Worm (Caenorhabditis elegans): ENCODE results near the gene odr-1.

Gene odr-1

DNA sequence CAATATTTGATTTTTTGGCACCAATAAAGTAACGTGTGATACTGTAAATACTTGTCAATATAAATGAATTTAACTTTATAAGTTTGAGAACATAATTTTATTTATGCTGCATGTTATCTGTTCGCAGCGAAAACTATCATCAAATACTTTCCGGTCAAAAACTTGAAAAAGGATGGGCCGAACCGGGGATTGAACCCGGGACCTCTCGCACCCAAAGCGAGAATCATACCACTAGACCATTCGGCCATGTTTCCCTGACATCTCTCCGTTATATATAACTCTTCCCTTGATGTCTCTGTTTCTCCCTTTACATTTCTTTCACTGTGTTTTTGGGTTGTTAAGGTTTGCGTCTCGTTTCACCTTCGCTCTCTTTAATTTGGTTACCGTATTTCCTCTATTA, 39.0 kb downstream of the odr-1 start (continued):
- no peak for TF ChIP-seq pros-1 (tag; optimal IDR thresholded peaks at IDR 0.05)
- peak; percentile 72 for TF ChIP-seq ceh-19 (GFP tag; optimal IDR thresholded peaks at IDR 0.05)
- peak; percentile 48 for TF ChIP-seq ceh-48 (tag; optimal IDR thresholded peaks at IDR 0.05)
- peak; percentile 78 for TF ChIP-seq elt-2 (tag; optimal IDR thresholded peaks at IDR 0.05)
- TF ChIP-seq fkh-6 (tag; optimal IDR thresholded peaks at IDR 0.05): peak; percentile 77
- peak; percentile 46 for TF ChIP-seq hlh-15 (tag; optimal IDR thresholded peaks at IDR 0.05)
- peak; percentile 63 for TF ChIP-seq nfya-1 (tag; optimal IDR thresholded peaks at IDR 0.05)
- TF ChIP-seq pha-2 (tag; optimal IDR thresholded peaks at IDR 0.05): peak; percentile 23
- no peak for TF ChIP-seq mec-3 (tag; optimal IDR thresholded peaks at IDR 0.05; ENCODE audit: borderline replicate concordance)
- TF ChIP-seq dve-1 (tag; optimal IDR thresholded peaks at IDR 0.05): peak; percentile 24
- no peak for TF ChIP-seq ama-1 (optimal IDR thresholded peaks at IDR 0.05)
- TF ChIP-seq F13H6.1 (tag; optimal IDR thresholded peaks at IDR 0.05): peak; percentile 52
- TF ChIP-seq pag-3 (tag; optimal IDR thresholded peaks at IDR 0.05; ENCODE audit: borderline replicate concordance): no peak
- TF ChIP-seq T23F11.4 (GFP tag; optimal IDR thresholded peaks at IDR 0.05): peak; percentile 77
- TF ChIP-seq C08G9.2 (tag; optimal IDR thresholded peaks at IDR 0.05): peak; percentile 67
- TF ChIP-seq ceh-24 (tag; optimal IDR thresholded peaks at IDR 0.05): peak; percentile 55
- peak; percentile 56 for TF ChIP-seq odd-2 (tag; optimal IDR thresholded peaks at IDR 0.05)
- TF ChIP-seq ref-2 (tag; optimal IDR thresholded peaks at IDR 0.05): peak; percentile 74
- TF ChIP-seq fkh-10 (GFP tag; optimal IDR thresholded peaks at IDR 0.05): no peak
- peak; percentile 4 for TF ChIP-seq ceh-30 (tag; optimal IDR thresholded peaks at IDR 0.05)
- TF ChIP-seq ets-4 (tag; optimal IDR thresholded peaks at IDR 0.05): no peak
- TF ChIP-seq tbx-7 (tag; optimal IDR thresholded peaks at IDR 0.05): peak; percentile 4
- TF ChIP-seq unc-3 (GFP tag; conservative IDR thresholded peaks at IDR 0.05): peak; percentile 67
- peak; percentile 71 for TF ChIP-seq unc-3 (tag; optimal IDR thresholded peaks at IDR 0.05)

DNA sequence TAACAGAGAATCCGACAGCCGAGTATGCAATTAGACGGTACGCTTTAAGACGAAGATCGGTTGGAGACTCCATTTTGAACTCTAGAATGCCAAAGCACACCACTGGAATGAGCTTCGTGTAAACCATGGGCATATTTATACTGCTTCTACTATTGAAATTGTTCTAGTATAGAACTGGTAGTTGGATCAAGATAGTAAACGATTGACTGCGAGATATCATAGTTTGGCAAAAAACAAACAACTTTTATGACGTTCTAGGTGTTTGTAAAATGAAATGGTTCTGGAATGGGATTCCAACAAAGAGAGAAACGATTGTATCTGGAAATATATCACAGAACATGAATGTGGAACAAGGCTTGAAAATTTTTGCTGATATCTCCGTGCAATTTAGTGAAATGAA, 39.8 kb downstream of the odr-1 start, which contains the start of gene col-185:
col-185 (minus strand) TSS at position 101 of the 400 bp plus-strand sequence.
- TF ChIP-seq ceh-34 (tag; optimal IDR thresholded peaks at IDR 0.05) (no peak), C08G9.2 (tag; optimal IDR thresholded peaks at IDR 0.05) (no peak), che-1 (tag; optimal IDR thresholded peaks at IDR 0.05) (no peak), pha-4 (tag; optimal IDR thresholded peaks at IDR 0.05) (no peak), lim-6 (tag; optimal IDR thresholded peaks at IDR 0.05) (no peak), ets-4 (tag; optimal IDR thresholded peaks at IDR 0.05) (no peak), tbx-2 (tag; optimal IDR thresholded peaks at IDR 0.05) (no peak), sox-2 (GFP tag; IDR thresholded peaks at IDR 0.05) (no peak), unc-55 (GFP tag; optimal IDR thresholded peaks at IDR 0.05) (no peak), hlh-6 (tag; optimal IDR thresholded peaks at IDR 0.05) (no peak)

DNA sequence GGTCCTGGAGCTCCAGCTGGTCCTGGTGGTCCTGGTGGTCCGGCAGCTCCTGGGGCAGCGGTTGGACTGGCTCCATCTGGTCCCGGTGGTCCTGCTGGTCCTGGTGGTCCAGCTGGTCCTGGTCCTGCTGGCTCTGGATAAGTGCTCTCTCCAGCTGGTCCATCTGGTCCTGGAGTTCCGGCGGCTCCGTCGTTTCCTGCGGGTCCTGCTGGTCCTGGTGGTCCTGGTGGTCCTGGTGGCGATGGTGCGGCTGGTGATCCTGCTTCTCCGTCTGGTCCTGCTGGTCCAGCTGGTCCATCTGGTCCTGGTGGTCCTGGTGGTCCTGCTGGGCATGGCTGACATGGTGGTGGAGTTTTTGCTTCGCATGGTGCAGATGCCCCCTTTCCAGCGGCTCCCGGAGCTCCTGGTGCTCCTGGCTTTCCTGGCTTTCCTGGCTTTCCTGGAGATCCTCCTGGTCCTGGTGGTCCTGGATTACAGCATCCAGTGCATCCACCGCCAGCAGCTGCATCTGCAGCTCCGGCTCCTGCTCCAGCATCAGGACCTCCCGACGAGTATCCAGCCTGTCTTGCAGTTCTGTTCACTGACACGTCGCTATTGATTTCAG, 40.5 kb downstream of the odr-1 start:
- TF ChIP-seq hlh-6 (tag; optimal IDR thresholded peaks at IDR 0.05): peak; percentile 36
- no peak for TF ChIP-seq ceh-45 (GFP tag; IDR thresholded peaks at IDR 0.05)

DNA sequence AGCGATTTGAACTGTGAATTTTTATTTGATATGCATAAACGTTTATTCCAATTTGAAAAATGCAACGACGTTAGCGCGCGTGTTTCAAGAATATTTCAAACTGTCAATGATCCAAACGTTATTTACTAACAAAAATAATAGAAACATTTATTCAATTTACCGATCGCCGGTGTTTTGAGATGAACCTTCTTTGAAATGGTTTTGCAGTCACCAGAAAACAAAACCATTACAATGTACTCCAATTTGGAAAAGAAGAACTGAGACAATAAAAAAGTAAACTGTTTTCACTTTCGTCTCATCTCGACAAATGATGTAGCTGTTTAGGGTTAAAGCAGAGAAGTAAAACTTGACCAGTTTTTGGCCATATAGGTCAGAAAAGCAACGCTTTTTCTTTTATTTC, 43.6 kb downstream of the odr-1 start, which contains the start of gene H06A10.1:
H06A10.1 (plus strand) TSS at position 301 of the 400 bp plus-strand sequence.
- TF ChIP-seq ref-2 (tag; optimal IDR thresholded peaks at IDR 0.05) (no peak), fax-1 (tag; optimal IDR thresholded peaks at IDR 0.05) (no peak), ahr-1 (tag; optimal IDR thresholded peaks at IDR 0.05) (no peak), ztf-16 (tag; optimal IDR thresholded peaks at IDR 0.05) (no peak)

DNA sequence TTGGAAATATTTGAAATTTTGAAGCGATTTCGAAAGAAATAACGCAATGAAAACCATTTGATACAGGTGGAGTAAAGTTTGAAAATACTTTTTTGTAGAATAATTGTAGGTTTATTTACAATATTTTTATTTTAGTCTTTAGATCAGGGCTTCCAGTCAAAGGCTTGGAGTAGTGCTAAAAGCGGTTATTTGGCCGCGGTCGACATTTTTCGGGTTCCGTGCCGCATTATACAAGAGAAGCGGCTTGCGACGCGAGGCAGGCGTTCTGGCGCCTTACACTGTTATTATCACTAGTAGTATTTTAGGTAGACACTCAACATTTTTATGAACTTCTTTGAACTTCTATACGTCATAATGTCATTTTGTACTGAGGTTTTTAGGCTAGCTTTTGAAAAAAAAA, 44.3 kb downstream of the odr-1 start:
- no peak for TF ChIP-seq fkh-6 (tag; optimal IDR thresholded peaks at IDR 0.05)
- no peak for TF ChIP-seq dmd-4 (tag; optimal IDR thresholded peaks at IDR 0.05; ENCODE audit: borderline replicate concordance)
- no peak for TF ChIP-seq ahr-1 (tag; optimal IDR thresholded peaks at IDR 0.05)
- no peak for TF ChIP-seq lim-6 (tag; optimal IDR thresholded peaks at IDR 0.05)
- no peak for TF ChIP-seq odd-2 (tag; optimal IDR thresholded peaks at IDR 0.05)
- TF ChIP-seq hlh-8 (tag; optimal IDR thresholded peaks at IDR 0.05): no peak
- no peak for TF ChIP-seq pros-1 (tag; optimal IDR thresholded peaks at IDR 0.05)

Data from whole organism, late embryonic.